Worm (Caenorhabditis elegans): Measurements from ENCODE around the gene frpr-11.
"Not testable (repeated sequence)": the region's sequence is repeated elsewhere in the genome, so short reads cannot be mapped to it uniquely, and the experiment has no call there.

DNA sequence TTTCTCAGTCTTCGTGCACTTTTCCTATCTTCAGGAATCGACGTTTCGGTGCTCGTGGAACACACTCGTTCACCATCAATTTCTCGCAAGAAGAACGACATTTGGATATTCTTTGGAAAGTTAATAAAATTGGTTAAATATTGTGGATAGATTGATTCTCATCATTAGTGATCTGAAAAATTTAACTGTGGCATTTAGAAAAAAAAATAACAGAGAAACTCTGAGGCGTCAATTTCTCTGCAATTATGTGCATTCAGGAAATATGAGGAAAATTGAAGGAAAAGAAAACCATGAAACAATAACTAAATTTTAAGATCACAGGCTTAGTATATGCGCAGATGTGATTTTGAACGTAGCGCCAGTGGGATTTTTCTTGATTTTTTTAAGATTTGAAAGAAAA is 45.0 kb upstream of the frpr-11 start, which contains the start of gene F07B7.12:
- TF ChIP-seq unc-62 (GFP tag; optimal IDR thresholded peaks at IDR 0.05); F10E7.11 (tag; optimal IDR thresholded peaks at IDR 0.05); dpl-1 (GFP tag; optimal IDR thresholded peaks at IDR 0.05); nfya-2 (GFP tag; IDR thresholded peaks at IDR 0.05); F57C9.4 (tag; optimal IDR thresholded peaks at IDR 0.05): not testable (repeated sequence)

Data from whole organism, young adult.